Worm (Caenorhabditis elegans): ENCODE data around the gene oac-55.

oac-55 gene

ce11 chrV:3714750-3715149 is 46.2 kb upstream of the oac-55 start:
- no peak for TF ChIP-seq mab-5 (tag; optimal IDR thresholded peaks at IDR 0.05)
- no peak for TF ChIP-seq unc-120 (tag; optimal IDR thresholded peaks at IDR 0.05; ENCODE audit: poor library complexity, severe bottlenecking)
- no peak for TF ChIP-seq ham-2 (GFP tag; optimal IDR thresholded peaks at IDR 0.05)
- TF ChIP-seq mep-1 (tag; optimal IDR thresholded peaks at IDR 0.05) = no peak
- TF ChIP-seq nhr-237 (tag; optimal IDR thresholded peaks at IDR 0.05) = no peak
- no peak for TF ChIP-seq hlh-1 (tag; optimal IDR thresholded peaks at IDR 0.05)
- TF ChIP-seq pha-4 (tag; optimal IDR thresholded peaks at IDR 0.05) = no peak
- no peak for TF ChIP-seq blmp-1 (tag; optimal IDR thresholded peaks at IDR 0.05)
- no peak for TF ChIP-seq tbx-8 (GFP tag; optimal IDR thresholded peaks at IDR 0.05)
- no peak for TF ChIP-seq elt-1 (tag; optimal IDR thresholded peaks at IDR 0.05; ENCODE audit: borderline replicate concordance, insufficient read depth)
- TF ChIP-seq sem-2 (GFP tag; optimal IDR thresholded peaks at IDR 0.05) = no peak
- TF ChIP-seq unc-62 (GFP tag; optimal IDR thresholded peaks at IDR 0.05) = no peak
- TF ChIP-seq ceh-39 (tag; optimal IDR thresholded peaks at IDR 0.05) = no peak
- TF ChIP-seq nhr-76 (tag; optimal IDR thresholded peaks at IDR 0.05) = no peak
- TF ChIP-seq nhr-12 (tag; optimal IDR thresholded peaks at IDR 0.05) = no peak
- TF ChIP-seq ceh-43 (GFP tag; optimal IDR thresholded peaks at IDR 0.05) = no peak
- no peak for TF ChIP-seq ztf-11 (tag; optimal IDR thresholded peaks at IDR 0.05)
- TF ChIP-seq ceh-83 (GFP tag; optimal IDR thresholded peaks at IDR 0.05) = no peak
- TF ChIP-seq bed-3 (GFP tag; optimal IDR thresholded peaks at IDR 0.05) = no peak

- no peak for TF ChIP-seq unc-62 (GFP tag; optimal IDR thresholded peaks at IDR 0.05)
- TF ChIP-seq sem-2 (GFP tag; optimal IDR thresholded peaks at IDR 0.05) = no peak
- no peak for TF ChIP-seq lin-13 (tag; optimal IDR thresholded peaks at IDR 0.05)
- no peak for TF ChIP-seq unc-39 (tag; optimal IDR thresholded peaks at IDR 0.05)
- no peak for TF ChIP-seq snpc-4 (tag; optimal IDR thresholded peaks at IDR 0.05)
- no peak for TF ChIP-seq flh-1 (GFP tag; optimal IDR thresholded peaks at IDR 0.05)
- no peak for TF ChIP-seq mep-1 (tag; optimal IDR thresholded peaks at IDR 0.05)
- no peak for TF ChIP-seq sptf-1 (tag; optimal IDR thresholded peaks at IDR 0.05)
- TF ChIP-seq lsy-2 (tag; optimal IDR thresholded peaks at IDR 0.05) = no peak
- no peak for TF ChIP-seq nhr-28 (tag; optimal IDR thresholded peaks at IDR 0.05)
- no peak for TF ChIP-seq nhr-237 (tag; optimal IDR thresholded peaks at IDR 0.05)
- no peak for TF ChIP-seq elt-3 (tag; optimal IDR thresholded peaks at IDR 0.05)
- no peak for TF ChIP-seq elt-1 (tag; optimal IDR thresholded peaks at IDR 0.05; ENCODE audit: borderline replicate concordance, insufficient read depth)
- TF ChIP-seq zip-8 (tag; optimal IDR thresholded peaks at IDR 0.05) = no peak
Measured at ce11 chrV:3715488-3716019, 45.4 kb upstream of the oac-55 start, which contains the start of gene nrsn-1. Gene nrsn-1 (minus strand): TSS chrV:3715969.

- peak; percentile 40 for TF ChIP-seq unc-62 (GFP tag; optimal IDR thresholded peaks at IDR 0.05)
- TF ChIP-seq flh-1 (GFP tag; optimal IDR thresholded peaks at IDR 0.05) = no peak
- TF ChIP-seq ces-1 (GFP tag; optimal IDR thresholded peaks at IDR 0.05) = peak; percentile 10
- TF ChIP-seq elt-1 (tag; optimal IDR thresholded peaks at IDR 0.05; ENCODE audit: borderline replicate concordance, insufficient read depth) = no peak
- TF ChIP-seq mls-2 (tag; optimal IDR thresholded peaks at IDR 0.05) = no peak
Measured at ce11 chrV:3716279-3716887, 44.6 kb upstream of the oac-55 start.

ce11 chrV:3717751-3718150 is 43.2 kb upstream of the oac-55 start:
- no peak for TF ChIP-seq hlh-1 (tag; optimal IDR thresholded peaks at IDR 0.05)
- TF ChIP-seq ces-1 (GFP tag; optimal IDR thresholded peaks at IDR 0.05) = peak; percentile 27
- TF ChIP-seq unc-120 (tag; optimal IDR thresholded peaks at IDR 0.05; ENCODE audit: poor library complexity, severe bottlenecking) = no peak
- no peak for TF ChIP-seq ceh-43 (GFP tag; optimal IDR thresholded peaks at IDR 0.05)
- TF ChIP-seq lin-32 (GFP tag; optimal IDR thresholded peaks at IDR 0.05) = no peak

- TF ChIP-seq unc-120 (tag; optimal IDR thresholded peaks at IDR 0.05; ENCODE audit: poor library complexity, severe bottlenecking) = no peak
Measured at ce11 chrV:3718507-3718906, 42.4 kb upstream of the oac-55 start.

All from whole organism, mixed stage, embryonic.